Fruit fly (Drosophila melanogaster) whole organism, prepupa: Measurements from ENCODE around the gene CG1416.

Experiments used
- Blimp-1 ChIP-seq: fragments of 200-800 bp; sonication (Bioruptor generic); optimal IDR thresholded peaks from 3 replicates; lab custom pipeline; 2017; ENCODE audit warnings: missing biosample characterization, missing genetic modification characterization, mild to moderate bottlenecking, moderate library complexity, missing genetic modification reagents
- CG10669 ChIP-seq: fragments of 200-800 bp; sonication (Bioruptor generic); optimal IDR thresholded peaks from 3 replicates; lab custom pipeline; 2018; ENCODE audit warnings: missing biosample characterization, mild to moderate bottlenecking, missing genetic modification characterization, moderate library complexity
- CG15336 ChIP-seq: fragments of 200-800 bp; sonication (Bioruptor generic); IDR thresholded peaks from 2 replicates; pipeline ENCODE4 v1.3.6; 2022; ENCODE audit warnings: missing biosample characterization, missing genetic modification characterization
- CG16779 ChIP-seq: fragments of 200-800 bp; sonication (Bioruptor generic); optimal IDR thresholded peaks from 3 replicates; lab custom pipeline; 2017; ENCODE audit warnings: missing biosample characterization, mild to moderate bottlenecking, missing genetic modification characterization
- CG3032 ChIP-seq: fragments of 200-800 bp; optimal IDR thresholded peaks from 2 replicates; lab custom pipeline; 2019; ENCODE audit warnings: missing biosample characterization, mild to moderate bottlenecking, missing genetic modification characterization, moderate library complexity
- CG31627 ChIP-seq: fragments of 200-800 bp; sonication (Bioruptor generic); optimal IDR thresholded peaks from 3 replicates; lab custom pipeline; 2016; ENCODE audit warnings: missing biosample characterization, missing genetic modification characterization
- CG32006 ChIP-seq: fragments of 200-800 bp; sonication (Bioruptor generic); optimal IDR thresholded peaks from 3 replicates; lab custom pipeline; 2017; ENCODE audit warnings: missing biosample characterization, mild to moderate bottlenecking, missing genetic modification characterization
- CG3919 ChIP-seq: fragments of 200-800 bp; sonication (Bioruptor generic); optimal IDR thresholded peaks from 3 replicates; lab custom pipeline; 2016; ENCODE audit warnings: missing biosample characterization, missing genetic modification characterization
- CG6276 ChIP-seq: fragments of 200-800 bp; sonication (Bioruptor generic); optimal IDR thresholded peaks from 2 replicates; lab custom pipeline; 2017; ENCODE audit warnings: missing biosample characterization, mild to moderate bottlenecking, missing genetic modification characterization
- CG6792 ChIP-seq: fragments of 200-800 bp; sonication (Bioruptor generic); optimal IDR thresholded peaks from 3 replicates; lab custom pipeline; 2016; ENCODE audit warnings: missing biosample characterization, missing genetic modification characterization
- CG6808 ChIP-seq: fragments of 200-800 bp; sonication (Bioruptor generic); optimal IDR thresholded peaks from 3 replicates; lab custom pipeline; 2017; ENCODE audit warnings: missing biosample characterization, missing genetic modification characterization, mild to moderate bottlenecking, moderate library complexity, missing genetic modification reagents
- CG6854 ChIP-seq: fragments of 200-800 bp; sonication (Bioruptor generic); optimal IDR thresholded peaks from 2 replicates; lab custom pipeline; 2017; ENCODE audit warnings: missing biosample characterization, mild to moderate bottlenecking, missing genetic modification characterization
- CG7368 ChIP-seq: fragments of 200-800 bp; sonication (Bioruptor generic); optimal IDR thresholded peaks from 3 replicates; lab custom pipeline; 2016; ENCODE audit warnings: missing biosample characterization, missing genetic modification characterization
- CG8119 ChIP-seq: fragments of 200-800 bp; sonication (Bioruptor generic); IDR thresholded peaks from 3 replicates; pipeline ENCODE4 v1.3.6; 2022; ENCODE audit warnings: missing biosample characterization, missing genetic modification characterization
- CG9139 ChIP-seq: fragments of 200-800 bp; sonication (Bioruptor generic); optimal IDR thresholded peaks from 3 replicates; lab custom pipeline; 2017; ENCODE audit warnings: missing biosample characterization, mild to moderate bottlenecking, missing genetic modification characterization
- Eip75B ChIP-seq: fragments of 200-800 bp; sonication (Bioruptor generic); optimal IDR thresholded peaks from 3 replicates; lab custom pipeline; 2016; ENCODE audit warnings: missing biosample characterization, missing genetic modification characterization
- Eip78C ChIP-seq: fragments of 200-800 bp; sonication (Bioruptor generic); peaks from one replicate; lab custom pipeline; 2016; ENCODE audit warnings: missing biosample characterization, missing genetic modification characterization
- Eip93F ChIP-seq: fragments of 200-800 bp; sonication (Bioruptor generic); optimal IDR thresholded peaks from 2 replicates; lab custom pipeline; 2016; ENCODE audit warnings: missing biosample characterization, mild to moderate bottlenecking, missing genetic modification characterization
- Ets96B ChIP-seq: fragments of 200-800 bp; optimal IDR thresholded peaks from 2 replicates; lab custom pipeline; 2019; ENCODE audit warnings: missing biosample characterization, mild to moderate bottlenecking, missing genetic modification characterization, moderate library complexity
- Hr38 ChIP-seq: sonication (Bioruptor generic); optimal IDR thresholded peaks from 2 replicates; lab custom pipeline; 2016; ENCODE audit warnings: missing biosample characterization, missing genetic modification characterization
- Hr4 ChIP-seq: fragments of 200-800 bp; sonication (Bioruptor generic); optimal IDR thresholded peaks from 3 replicates; lab custom pipeline; 2016; ENCODE audit warnings: missing biosample characterization, missing genetic modification characterization
- Lpt ChIP-seq: fragments of 200-800 bp; sonication (Bioruptor generic); optimal IDR thresholded peaks from 3 replicates; lab custom pipeline; 2016; ENCODE audit warnings: missing biosample characterization, missing genetic modification characterization
- Met ChIP-seq: fragments of 200-800 bp; sonication (Bioruptor generic); optimal IDR thresholded peaks from 3 replicates; lab custom pipeline; 2016; ENCODE audit warnings: missing biosample characterization, missing genetic modification characterization
- OdsH ChIP-seq: fragments of 200-800 bp; sonication (Bioruptor generic); optimal IDR thresholded peaks from 3 replicates; lab custom pipeline; 2016; ENCODE audit warnings: missing biosample characterization, missing genetic modification characterization
- Sox102F ChIP-seq: fragments of 200-800 bp; sonication (Bioruptor generic); optimal IDR thresholded peaks from 2 replicates; lab custom pipeline; 2016; ENCODE audit warnings: missing biosample characterization, mild to moderate bottlenecking, missing genetic modification characterization
- Sox14 ChIP-seq: fragments of 200-800 bp; sonication (Bioruptor generic); optimal IDR thresholded peaks from 3 replicates; lab custom pipeline; 2016; ENCODE audit warnings: missing biosample characterization, missing genetic modification characterization
- Sox15 ChIP-seq: fragments of 200-800 bp; sonication (Bioruptor generic); optimal IDR thresholded peaks from 3 replicates; lab custom pipeline; 2016; ENCODE audit warnings: missing biosample characterization, missing genetic modification characterization
- achi ChIP-seq: fragments of 200-800 bp; sonication (Bioruptor generic); optimal IDR thresholded peaks from 3 replicates; lab custom pipeline; 2016; ENCODE audit warnings: missing biosample characterization, missing genetic modification characterization
- acj6 ChIP-seq: fragments of 200-800 bp; sonication (Bioruptor generic); optimal IDR thresholded peaks from 3 replicates; lab custom pipeline; 2016; ENCODE audit warnings: missing biosample characterization, missing genetic modification characterization
- dac ChIP-seq: fragments of 200-800 bp; sonication (Bioruptor generic); optimal IDR thresholded peaks from 2 replicates; lab custom pipeline; 2017; ENCODE audit warnings: missing biosample characterization, mild to moderate bottlenecking, missing genetic modification characterization
- dsx ChIP-seq: fragments of 200-800 bp; optimal IDR thresholded peaks from 3 replicates; lab custom pipeline; 2019; ENCODE audit warnings: missing biosample characterization, mild to moderate bottlenecking, missing genetic modification characterization, moderate library complexity; ENCODE audit not compliant: poor library complexity, severe bottlenecking
- eg ChIP-seq: fragments of 200-800 bp; sonication (Bioruptor generic); IDR thresholded peaks from 3 replicates; pipeline ENCODE4 v1.3.6; 2022; ENCODE audit warnings: missing biosample characterization, missing genetic modification characterization
- esn ChIP-seq: fragments of 200-800 bp; sonication (Bioruptor generic); optimal IDR thresholded peaks from 2 replicates; lab custom pipeline; 2016; ENCODE audit warnings: missing biosample characterization, mild to moderate bottlenecking, missing genetic modification characterization, moderate library complexity
- fd85E ChIP-seq: fragments of 200-800 bp; sonication (Bioruptor generic); optimal IDR thresholded peaks from 3 replicates; lab custom pipeline; 2016; ENCODE audit warnings: missing biosample characterization, missing genetic modification characterization
- fkh ChIP-seq: fragments of 200-800 bp; sonication (Bioruptor generic); optimal IDR thresholded peaks from 3 replicates; lab custom pipeline; 2017; ENCODE audit warnings: missing biosample characterization, mild to moderate bottlenecking, missing genetic modification characterization, moderate library complexity
- lz ChIP-seq: fragments of 200-800 bp; sonication (Bioruptor generic); optimal IDR thresholded peaks from 3 replicates; lab custom pipeline; 2016; ENCODE audit warnings: missing biosample characterization, missing genetic modification characterization
- net ChIP-seq: fragments of 200-800 bp; sonication (Bioruptor generic); optimal IDR thresholded peaks from 3 replicates; lab custom pipeline; 2016; ENCODE audit warnings: missing biosample characterization, missing genetic modification characterization
- pdm3 ChIP-seq: fragments of 200-800 bp; sonication (Bioruptor generic); optimal IDR thresholded peaks from 3 replicates; lab custom pipeline; 2016; ENCODE audit warnings: missing biosample characterization, missing genetic modification characterization
- spab ChIP-seq: fragments of 200-800 bp; sonication (Bioruptor generic); optimal IDR thresholded peaks from 2 replicates; lab custom pipeline; 2017; ENCODE audit warnings: missing biosample characterization, mild to moderate bottlenecking, missing genetic modification characterization, missing genetic modification reagents
- ss ChIP-seq, 2 experiments: fragments of 200-800 bp; sonication (Bioruptor generic); optimal IDR thresholded peaks; 2 replicates in 1 of 2; 3 replicates in 1 of 2; lab custom pipeline; 2017 to 2018; ENCODE audit warnings: mild to moderate bottlenecking in 2 of 2, missing biosample characterization in 2 of 2, missing genetic modification characterization in 2 of 2, moderate library complexity in 1 of 2
- svp ChIP-seq: fragments of 200-800 bp; sonication (Bioruptor generic); peaks from one replicate; lab custom pipeline; 2016; ENCODE audit warnings: missing biosample characterization, missing genetic modification characterization
- vri ChIP-seq: fragments of 200-800 bp; sonication (Bioruptor generic); optimal IDR thresholded peaks from 3 replicates; lab custom pipeline; 2016; ENCODE audit warnings: missing biosample characterization, mild to moderate bottlenecking, missing genetic modification characterization

The CG1416 gene

dm6 chr2L:21726097-21726496 lies 31.7 kb upstream of the CG1416 start:
- TF ChIP-seq CG10669 (no peak), Blimp-1 (GFP tag; lab: Kevin White, UChicago) (no peak), fd85E (GFP tag; lab: Kevin White, UChicago) (no peak)

dm6 chr2L:21748949-21749348 lies 8.9 kb upstream of the CG1416 start:
- TF ChIP-seq Hr38 (no peak), CG7368 (GFP tag; lab: Kevin White, UChicago) (no peak)

dm6 chr2L:21752798-21753197 lies 5.0 kb upstream of the CG1416 start:
- TF ChIP-seq CG6276 (no peak), Lpt (GFP tag; lab: Kevin White, UChicago) (no peak), acj6 (GFP tag; lab: Kevin White, UChicago) (no peak), Ets96B (tag; lab: Kevin White, UChicago) (no peak), Sox14 (no peak), spab (no peak), CG32006 (GFP tag; lab: Kevin White, UChicago) (no peak), CG10669 (no peak), fkh (no peak)
- TF ChIP-seq, all 60 proteins: peak for 0

dm6 chr2L:21753448-21753908 lies 4.3 kb upstream of the CG1416 start:
- TF ChIP-seq CG6854 (GFP tag; lab: Kevin White, UChicago) (peak; percentile 35), fd85E (GFP tag; lab: Kevin White, UChicago) (no peak), Eip78C (GFP tag; lab: Kevin White, UChicago) (peak; percentile 69), OdsH (GFP tag; lab: Kevin White, UChicago) (no peak), Sox102F (GFP tag; lab: Kevin White, UChicago) (no peak), Met (GFP tag; lab: Kevin White, UChicago) (peak; percentile 21), CG10669 (peak; percentile 20), vri (GFP tag; lab: Kevin White, UChicago) (peak; percentile 8), ss (GFP tag; optimal IDR thresholded peaks at IDR 0.05; lab: Kevin White, UChicago) (peak in 1 of 2 experiments; percentile 44), svp (GFP tag; lab: Kevin White, UChicago) (peak; percentile 88), CG6808 (GFP tag; lab: Kevin White, UChicago) (peak; percentile 4), fkh (peak; percentile 16), dac (GFP tag; lab: Kevin White, UChicago) (no peak), dsx (GFP tag; lab: Kevin White, UChicago) (peak; percentile 53), CG9139 (GFP tag; lab: Kevin White, UChicago) (no peak)

- TF ChIP-seq pdm3 (GFP tag; lab: Kevin White, UChicago), result peak; percentile 47
- TF ChIP-seq Sox14, result no peak
- no peak for TF ChIP-seq CG7368 (GFP tag; lab: Kevin White, UChicago)
- TF ChIP-seq achi, result peak; percentile 2
- no peak for TF ChIP-seq dsx (GFP tag; lab: Kevin White, UChicago)
- no peak for TF ChIP-seq CG3032 (tag; lab: Kevin White, UChicago)
- no peak for TF ChIP-seq CG8119 (GFP tag; lab: Robert Waterston, UW)
- TF ChIP-seq Eip75B (GFP tag; lab: Kevin White, UChicago), result no peak
- no peak; the same call in 1 of the 2 replicates for TF ChIP-seq CG15336
- no peak for TF ChIP-seq CG16779 (tag; lab: Kevin White, UChicago)
- TF ChIP-seq esn, result peak; percentile 33
- TF ChIP-seq acj6 (GFP tag; lab: Kevin White, UChicago), result peak; percentile 16
- no peak for TF ChIP-seq CG9139 (GFP tag; lab: Kevin White, UChicago)
- TF ChIP-seq ss (GFP tag; optimal IDR thresholded peaks at IDR 0.05; lab: Kevin White, UChicago), result no peak
- TF ChIP-seq fkh, result no peak
- TF ChIP-seq OdsH (GFP tag; lab: Kevin White, UChicago), result peak; percentile 32
- TF ChIP-seq CG31627 (GFP tag; lab: Kevin White, UChicago), result peak; percentile 28
- no peak for TF ChIP-seq CG6854 (GFP tag; lab: Kevin White, UChicago)
- no peak for TF ChIP-seq CG3919 (GFP tag; lab: Kevin White, UChicago)
- no peak for TF ChIP-seq CG10669
- no peak for TF ChIP-seq Sox15
- peak; percentile 58 for TF ChIP-seq svp (GFP tag; lab: Kevin White, UChicago)
- TF ChIP-seq CG6276, result peak; percentile 18
- TF ChIP-seq CG6792, result no peak
- TF ChIP-seq eg, result no peak
- TF ChIP-seq Hr4 (GFP tag; lab: Kevin White, UChicago), result peak; percentile 44
- no peak for TF ChIP-seq Sox102F (GFP tag; lab: Kevin White, UChicago)
- TF ChIP-seq Eip93F, result no peak
- no peak for TF ChIP-seq net (GFP tag; lab: Kevin White, UChicago)
- TF ChIP-seq lz (GFP tag; lab: Kevin White, UChicago), result no peak
These were observed 3.8 kb upstream of the CG1416 start for dm6 chr2L:21754011-21754410.
